Worm (Caenorhabditis elegans) whole organism, young adult: ENCODE results near the gene ZK686.2.

Experiments
- ama-1 ChIP-seq, 3 experiments: fragments of 150-350 bp in 1 of 3; sonication (generic microtip) in 2 of 3; optimal IDR thresholded peaks; 2 replicates each; lab custom pipeline; 2014 to 2018; ENCODE audit warnings: missing biosample characterization in 2 of 3, missing genetic modification characterization in 2 of 3, missing genetic modification reagents in 2 of 3
- cebp-2 ChIP-seq: fragments of 200-800 bp; sonication (Bioruptor generic); IDR thresholded peaks from 2 replicates; pipeline ENCODE4 v1.3.6; 2022; ENCODE audit warnings: missing genetic modification characterization, missing compliant biosample characterization
- unc-62 ChIP-seq: fragments of 150-350 bp; optimal IDR thresholded peaks from 2 replicates; lab custom pipeline; 2014; ENCODE audit warnings: missing biosample characterization, missing genetic modification reagents, missing genetic modification characterization

- TF ChIP-seq unc-62 (GFP tag; lab: Kevin White, UChicago) (no peak), ama-1 (optimal IDR thresholded peaks at IDR 0.05; lab: Kevin White, UChicago) (no peak), ama-1 (GFP tag; optimal IDR thresholded peaks at IDR 0.05; lab: Kevin White, UChicago) (no peak), cebp-2 (GFP tag; lab: Robert Waterston, UW) (no peak)
Measured at ce11 chrIII:7729062-7729461, 36.8 kb downstream of the ZK686.2 start.
